Fruit fly (Drosophila melanogaster) whole organism, embryonic: ENCODE results near the gene CG42553.

Source experiments
- CG14014 ChIP-seq: fragments of 200-800 bp; sonication (Bioruptor generic); IDR thresholded peaks from 2 replicates; pipeline ENCODE4 v1.3.6; 2022; ENCODE audit warnings: missing biosample characterization, missing genetic modification characterization
- CG16863 ChIP-seq: fragments of 200-800 bp; sonication (Bioruptor generic); optimal IDR thresholded peaks from 3 replicates; lab custom pipeline; 2016; ENCODE audit warnings: missing biosample characterization, missing genetic modification characterization
- CG17912 ChIP-seq: fragments of 200-800 bp; sonication (Bioruptor generic); optimal IDR thresholded peaks from 2 replicates; lab custom pipeline; 2018; ENCODE audit warnings: missing biosample characterization, mild to moderate bottlenecking, missing genetic modification characterization
- Dip3 ChIP-seq: fragments of 200-800 bp; sonication (Bioruptor generic); optimal IDR thresholded peaks from 3 replicates; lab custom pipeline; 2016; ENCODE audit warnings: missing biosample characterization, missing genetic modification characterization
- Oaz ChIP-seq: fragments of 200-800 bp; sonication (Bioruptor generic); IDR thresholded peaks from 2 replicates; pipeline ENCODE4 v1.3.6; 2022; ENCODE audit warnings: missing biosample characterization, missing genetic modification characterization
- Six4 ChIP-seq: fragments of 200-800 bp; sonication (Bioruptor generic); optimal IDR thresholded peaks from 2 replicates; lab custom pipeline; 2016; ENCODE audit warnings: missing biosample characterization, missing genetic modification characterization
- bbx ChIP-seq: fragments of 200-800 bp; sonication (Bioruptor generic); IDR thresholded peaks from 2 replicates; pipeline ENCODE4 v1.3.6; 2022; ENCODE audit warnings: missing biosample characterization, missing genetic modification characterization; ENCODE audit not compliant: partially characterized antibody
- fd64A ChIP-seq: fragments of 200-800 bp; sonication (Bioruptor generic); optimal IDR thresholded peaks from 3 replicates; lab custom pipeline; 2018; ENCODE audit warnings: missing biosample characterization, mild to moderate bottlenecking, missing genetic modification characterization
- jing ChIP-seq: fragments of 200-800 bp; sonication (Bioruptor generic); optimal IDR thresholded peaks from 2 replicates; lab custom pipeline; 2018; ENCODE audit warnings: missing biosample characterization, mild to moderate bottlenecking, missing genetic modification characterization

- TF ChIP-seq jing (GFP tag; lab: Kevin White, UChicago) (no peak), CG14014 (GFP tag; lab: Robert Waterston, UW) (no peak), bbx (no peak), Six4 (GFP tag; lab: Kevin White, UChicago) (no peak), Oaz (GFP tag; lab: Robert Waterston, UW) (no peak), Dip3 (no peak), CG17912 (no peak), CG16863 (no peak), fd64A (GFP tag; lab: Kevin White, UChicago) (no peak)
These were observed 47.0 kb downstream of the CG42553 start for dm6 chr3L:880851-881250.
